Worm (Caenorhabditis elegans) whole organism, L2 larva: ENCODE results near the gene F40F9.10.

Experiments
- C34F6.9 ChIP-seq: fragments of 150-350 bp; optimal IDR thresholded peaks from 2 replicates; lab custom pipeline; 2014; ENCODE audit warnings: missing biosample characterization, missing genetic modification characterization
- F13H6.1 ChIP-seq: sonication (generic microtip); optimal IDR thresholded peaks from 2 replicates; lab custom pipeline; 2016; ENCODE audit warnings: missing genetic modification characterization, missing compliant biosample characterization
- R02D3.7 ChIP-seq: fragments of 150-350 bp; optimal IDR thresholded peaks from 2 replicates; lab custom pipeline; 2014; ENCODE audit warnings: missing biosample characterization, missing genetic modification characterization
- Y55F3AM.14 ChIP-seq: fragments of 200-800 bp; sonication (Bioruptor generic); optimal IDR thresholded peaks from 2 replicates; lab custom pipeline; 2018; ENCODE audit warnings: mild to moderate bottlenecking, missing genetic modification characterization, missing compliant biosample characterization
- ZK546.5 ChIP-seq: sonication (generic microtip); optimal IDR thresholded peaks from 2 replicates; lab custom pipeline; 2017; ENCODE audit warnings: missing biosample characterization, missing genetic modification characterization
- alr-1 ChIP-seq: fragments of 150-350 bp; optimal IDR thresholded peaks from 2 replicates; lab custom pipeline; 2014; ENCODE audit warnings: missing biosample characterization, missing genetic modification characterization
- aly-2 ChIP-seq: fragments of 150-350 bp; optimal IDR thresholded peaks from 2 replicates; lab custom pipeline; 2014; ENCODE audit warnings: missing biosample characterization, missing genetic modification characterization
- ama-1 ChIP-seq: fragments of 150-350 bp; optimal IDR thresholded peaks from 2 replicates; lab custom pipeline; 2018; ENCODE audit warnings: inconsistent platforms
- blmp-1 ChIP-seq: sonication (generic microtip); optimal IDR thresholded peaks from 2 replicates; lab custom pipeline; 2017; ENCODE audit warnings: missing genetic modification characterization, mild to moderate bottlenecking, missing compliant biosample characterization, antibody characterized with exemption, moderate library complexity; ENCODE audit not compliant: insufficient read depth
- ceh-16 ChIP-seq: fragments of 150-350 bp; optimal IDR thresholded peaks from 2 replicates; lab custom pipeline; 2014; ENCODE audit warnings: missing biosample characterization, missing genetic modification characterization
- ceh-82 ChIP-seq: fragments of 150-350 bp; optimal IDR thresholded peaks from 2 replicates; lab custom pipeline; 2014; ENCODE audit warnings: missing biosample characterization, missing genetic modification characterization
- crh-2 ChIP-seq: sonication (generic microtip); optimal IDR thresholded peaks from 2 replicates; lab custom pipeline; 2017; ENCODE audit warnings: missing biosample characterization, missing genetic modification characterization
- egl-27 ChIP-seq: sonication (generic microtip); optimal IDR thresholded peaks from 3 replicates; lab custom pipeline; 2017; ENCODE audit warnings: missing biosample characterization, missing genetic modification reagents, missing genetic modification characterization
- elt-1 ChIP-seq: fragments of 150-350 bp; optimal IDR thresholded peaks from 2 replicates; lab custom pipeline; 2014; ENCODE audit warnings: missing biosample characterization, missing genetic modification characterization
- elt-3 ChIP-seq: sonication (generic microtip); optimal IDR thresholded peaks from 2 replicates; lab custom pipeline; 2017; ENCODE audit warnings: missing biosample characterization, missing genetic modification characterization
- fos-1 ChIP-seq: fragments of 150-350 bp; optimal IDR thresholded peaks from 2 replicates; lab custom pipeline; 2014; ENCODE audit warnings: missing biosample characterization, missing genetic modification characterization
- gmeb-1 ChIP-seq: fragments of 150-350 bp; optimal IDR thresholded peaks from 2 replicates; lab custom pipeline; 2014; ENCODE audit warnings: missing biosample characterization, missing genetic modification characterization
- lin-11 ChIP-seq: fragments of 150-350 bp; sonication (generic microtip); optimal IDR thresholded peaks from 2 replicates; lab custom pipeline; 2014; ENCODE audit warnings: missing biosample characterization, missing genetic modification characterization, inconsistent platforms, mixed read lengths
- lin-13 ChIP-seq: fragments of 150-350 bp; optimal IDR thresholded peaks from 2 replicates; lab custom pipeline; 2014; ENCODE audit warnings: missing biosample characterization, missing genetic modification reagents, missing genetic modification characterization
- lin-39 ChIP-seq: fragments of 150-350 bp; optimal IDR thresholded peaks from 2 replicates; lab custom pipeline; 2014; ENCODE audit warnings: missing biosample characterization, missing genetic modification reagents, missing genetic modification characterization
- lsy-2 ChIP-seq, 2 experiments: fragments of 150-350 bp in 1 of 2; sonication (generic microtip) in 1 of 2; optimal IDR thresholded peaks; 2 replicates each; lab custom pipeline; 2014 to 2017; ENCODE audit warnings: missing biosample characterization in 2 of 2, missing genetic modification characterization in 2 of 2
- mab-5 ChIP-seq: fragments of 150-350 bp; optimal IDR thresholded peaks from 2 replicates; lab custom pipeline; 2014; ENCODE audit warnings: missing biosample characterization, missing genetic modification characterization
- mbf-1 ChIP-seq: sonication (generic microtip); optimal IDR thresholded peaks from 2 replicates; lab custom pipeline; 2017; ENCODE audit warnings: missing biosample characterization, missing genetic modification characterization
- nhr-10 ChIP-seq: sonication (generic microtip); optimal IDR thresholded peaks from 2 replicates; lab custom pipeline; 2017; ENCODE audit warnings: missing biosample characterization, missing genetic modification characterization
- nhr-11 ChIP-seq: fragments of 150-350 bp; optimal IDR thresholded peaks from 2 replicates; lab custom pipeline; 2014; ENCODE audit warnings: missing biosample characterization, missing genetic modification characterization
- nhr-129 ChIP-seq: fragments of 150-350 bp; optimal IDR thresholded peaks from 2 replicates; lab custom pipeline; 2014; ENCODE audit warnings: missing biosample characterization, missing genetic modification characterization
- nhr-21 ChIP-seq: fragments of 150-350 bp; optimal IDR thresholded peaks from 2 replicates; lab custom pipeline; 2014; ENCODE audit warnings: missing biosample characterization, missing genetic modification characterization
- nhr-23 ChIP-seq: fragments of 150-350 bp; optimal IDR thresholded peaks from 2 replicates; lab custom pipeline; 2014; ENCODE audit warnings: missing biosample characterization, missing genetic modification reagents, missing genetic modification characterization
- nhr-25 ChIP-seq: fragments of 150-350 bp; sonication (generic microtip); optimal IDR thresholded peaks from 3 replicates; lab custom pipeline; 2014; ENCODE audit warnings: missing biosample characterization, missing genetic modification characterization
- peb-1 ChIP-seq: fragments of 150-350 bp; optimal IDR thresholded peaks from 2 replicates; lab custom pipeline; 2014; ENCODE audit warnings: missing biosample characterization, missing genetic modification characterization
- sem-4 ChIP-seq: fragments of 150-350 bp; optimal IDR thresholded peaks from 2 replicates; lab custom pipeline; 2014; ENCODE audit warnings: missing biosample characterization, missing genetic modification reagents, missing genetic modification characterization
- skn-1 ChIP-seq: sonication (generic microtip); optimal IDR thresholded peaks from 2 replicates; lab custom pipeline; 2017; ENCODE audit warnings: missing biosample characterization, missing genetic modification characterization
- snpc-4 ChIP-seq: fragments of 150-350 bp; optimal IDR thresholded peaks from 2 replicates; lab custom pipeline; 2014; ENCODE audit warnings: missing biosample characterization, missing genetic modification characterization
- unc-39 ChIP-seq: fragments of 150-350 bp; optimal IDR thresholded peaks from 2 replicates; lab custom pipeline; 2014; ENCODE audit warnings: missing biosample characterization, missing genetic modification characterization
- unc-55 ChIP-seq: fragments of 150-350 bp; sonication (generic microtip); optimal IDR thresholded peaks from 3 replicates; lab custom pipeline; 2014; ENCODE audit warnings: missing biosample characterization, missing genetic modification reagents, missing genetic modification characterization
- unc-62 ChIP-seq: fragments of 150-350 bp; optimal IDR thresholded peaks from 2 replicates; lab custom pipeline; 2014; ENCODE audit warnings: missing biosample characterization, missing genetic modification reagents, missing genetic modification characterization
- zag-1 ChIP-seq: fragments of 150-350 bp; optimal IDR thresholded peaks from 2 replicates; lab custom pipeline; 2014; ENCODE audit warnings: missing biosample characterization, missing genetic modification characterization
- ztf-1 ChIP-seq: fragments of 200-800 bp; sonication (Bioruptor generic); conservative IDR thresholded peaks from 2 replicates; pipeline ENCODE4 v1.3.6; 2022; ENCODE audit warnings: missing genetic modification characterization, missing compliant biosample characterization
- ztf-11 ChIP-seq: sonication (generic microtip); optimal IDR thresholded peaks from 2 replicates; lab custom pipeline; 2017; ENCODE audit warnings: missing biosample characterization, missing genetic modification characterization

The F40F9.10 gene

DNA sequence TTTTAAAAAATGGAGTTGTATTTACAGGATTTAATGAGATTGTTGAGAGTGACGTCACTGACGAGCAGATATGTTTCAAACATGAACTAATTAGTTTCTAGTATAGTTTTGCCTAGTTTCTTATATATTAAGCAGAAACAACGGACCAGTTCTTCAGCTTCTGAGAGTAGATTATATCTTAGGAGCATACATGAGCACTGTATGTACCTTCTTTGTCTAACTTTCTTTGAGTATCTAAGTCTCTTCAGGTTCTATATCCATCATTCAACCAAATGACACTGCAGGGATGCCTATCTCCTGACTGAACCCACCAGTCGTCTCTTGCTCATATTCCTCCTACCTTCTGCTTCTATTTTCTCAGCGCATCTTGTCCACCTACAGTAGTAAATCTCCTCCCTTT lies 16.7 kb downstream of the F40F9.10 start, which contains the start of gene her-1:
Gene her-1 (plus strand): TSS at position 301 of the 400 bp plus-strand sequence.
- TF ChIP-seq lin-11 (tag; lab: Kevin White, UChicago) = no peak
- TF ChIP-seq elt-1 = no peak
- TF ChIP-seq blmp-1 (tag; lab: Kevin White, UChicago) = no peak
- no peak for TF ChIP-seq gmeb-1 (tag; lab: Kevin White, UChicago)
- TF ChIP-seq nhr-21 (tag; lab: Kevin White, UChicago) = no peak
- TF ChIP-seq fos-1 = no peak
- TF ChIP-seq ztf-1 (GFP tag; lab: Robert Waterston, UW) = no peak
- TF ChIP-seq alr-1 (tag; lab: Kevin White, UChicago) = no peak
- no peak for TF ChIP-seq peb-1 (tag; lab: Kevin White, UChicago)
- no peak for TF ChIP-seq ztf-11 (tag; lab: Kevin White, UChicago)
- TF ChIP-seq ama-1 (lab: Kevin White, UChicago) = no peak
- no peak for TF ChIP-seq ceh-16 (tag; lab: Kevin White, UChicago)
- no peak for TF ChIP-seq nhr-23
- TF ChIP-seq unc-62 (GFP tag; lab: Kevin White, UChicago) = no peak
- no peak for TF ChIP-seq Y55F3AM.14 (GFP tag; lab: Kevin White, UChicago)
- no peak for TF ChIP-seq nhr-25 (tag; lab: Kevin White, UChicago)
- no peak for TF ChIP-seq mab-5 (tag; lab: Kevin White, UChicago)
- no peak for TF ChIP-seq mbf-1

DNA sequence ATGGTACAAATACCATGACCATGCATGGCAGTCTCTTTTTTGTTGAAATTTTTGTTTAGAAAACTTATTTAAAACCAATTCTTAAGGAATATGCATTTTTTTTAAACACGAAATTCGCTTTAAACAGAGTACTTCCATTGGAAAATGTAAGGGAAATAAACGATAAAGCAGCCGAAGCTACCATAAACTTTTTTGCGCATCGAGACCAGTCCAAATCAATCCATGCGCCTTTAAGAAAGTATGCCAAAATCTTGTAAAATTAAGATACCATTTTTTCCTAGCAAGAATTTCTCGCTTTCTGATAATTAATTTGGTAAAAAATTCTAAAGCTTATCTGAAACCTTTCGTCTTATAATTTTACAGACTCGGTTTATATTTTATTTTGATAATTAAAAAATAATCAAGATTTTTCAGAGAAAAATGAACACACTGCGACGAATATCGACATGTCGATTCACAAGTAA lies 20.8 kb downstream of the F40F9.10 start, which contains the start of gene ZK287.7:
Gene ZK287.7 (plus strand): TSS at position 414 of the 464 bp plus-strand sequence.
- TF ChIP-seq lsy-2 (tag; optimal IDR thresholded peaks at IDR 0.05; lab: Kevin White, UChicago) = no peak
- TF ChIP-seq elt-1 = no peak
- no peak for TF ChIP-seq nhr-11 (tag; lab: Kevin White, UChicago)
- no peak for TF ChIP-seq ZK546.5
- no peak for TF ChIP-seq ceh-82 (tag; lab: Kevin White, UChicago)
- no peak for TF ChIP-seq lin-13 (GFP tag; lab: Kevin White, UChicago)
- no peak for TF ChIP-seq unc-39 (tag; lab: Kevin White, UChicago)
- TF ChIP-seq ama-1 (lab: Kevin White, UChicago) = no peak
- TF ChIP-seq, all 48 proteins: peak for 0

DNA sequence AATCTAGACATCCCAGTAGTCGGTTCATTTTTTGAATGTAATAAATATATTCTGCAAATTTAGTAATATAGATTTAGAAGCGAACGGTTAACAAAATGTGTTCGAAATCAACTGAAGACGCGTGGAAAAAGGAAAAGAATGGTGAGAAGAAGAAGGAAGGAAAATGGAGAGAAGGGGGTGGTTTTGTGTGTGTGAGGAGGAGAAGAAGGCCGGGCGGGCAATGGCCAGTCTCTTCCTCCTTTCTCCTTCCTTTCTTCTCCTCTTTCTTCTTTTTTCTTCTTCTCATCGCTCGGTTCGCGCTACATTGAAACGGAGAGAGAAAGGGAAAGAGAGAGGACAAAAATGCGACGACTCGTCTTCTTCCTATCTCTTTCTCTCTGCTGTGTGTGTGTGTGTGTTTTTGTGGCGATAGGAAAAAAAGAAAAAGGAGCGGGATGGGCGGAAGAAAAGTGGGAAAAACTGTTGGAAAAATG lies 21.3 kb downstream of the F40F9.10 start, which contains the start of gene ztf-9:
Gene ztf-9 (minus strand): TSS at position 51 of the 473 bp plus-strand sequence.
- TF ChIP-seq unc-55 (GFP tag; lab: Kevin White, UChicago) = peak; percentile 67
- TF ChIP-seq C34F6.9 (tag; lab: Kevin White, UChicago) = peak; percentile 74
- TF ChIP-seq nhr-21 (tag; lab: Kevin White, UChicago) = peak; percentile 15
- no peak for TF ChIP-seq elt-1
- TF ChIP-seq ama-1 (lab: Kevin White, UChicago) = no peak
- TF ChIP-seq nhr-129 (tag; lab: Kevin White, UChicago) = peak; percentile 86
- peak; percentile 57 for TF ChIP-seq crh-2 (tag; lab: Kevin White, UChicago)
- TF ChIP-seq lin-39 (tag; lab: Kevin White, UChicago) = no peak
- TF ChIP-seq F13H6.1 (tag; lab: Kevin White, UChicago) = peak; percentile 78
- peak; percentile 67 for TF ChIP-seq zag-1 (tag; lab: Kevin White, UChicago)
- TF ChIP-seq elt-3 (tag; lab: Kevin White, UChicago) = no peak
- peak in 1 of 2 experiments; percentile 39 for TF ChIP-seq lsy-2 (tag; optimal IDR thresholded peaks at IDR 0.05; lab: Kevin White, UChicago)
- TF ChIP-seq sem-4 (tag; lab: Kevin White, UChicago) = peak; percentile 7
- TF ChIP-seq blmp-1 (tag; lab: Kevin White, UChicago) = peak; percentile 86
- TF ChIP-seq ceh-82 (tag; lab: Kevin White, UChicago) = no peak
- TF ChIP-seq R02D3.7 (tag; lab: Kevin White, UChicago) = no peak
- no peak for TF ChIP-seq aly-2
- peak; percentile 7 for TF ChIP-seq gmeb-1 (tag; lab: Kevin White, UChicago)
- TF ChIP-seq alr-1 (tag; lab: Kevin White, UChicago) = no peak
- TF ChIP-seq egl-27 = peak; percentile 23
- TF ChIP-seq ztf-11 (tag; lab: Kevin White, UChicago) = no peak
- TF ChIP-seq nhr-10 (tag; lab: Kevin White, UChicago) = no peak
- no peak for TF ChIP-seq skn-1 (tag; lab: Kevin White, UChicago)
- peak; percentile 79 for TF ChIP-seq fos-1
- peak; percentile 20 for TF ChIP-seq snpc-4
